Worm (Caenorhabditis elegans) whole organism, L3 larva: ENCODE measurements around the gene H38K22.6.
A peak's percentile ranks its signal among the peaks of the same experiment; 100 is the strongest.

Source experiments
- R02D3.7 ChIP-seq: fragments of 150-350 bp; optimal IDR thresholded peaks from 2 replicates; lab custom pipeline; 2014; ENCODE audit warnings: missing biosample characterization, missing genetic modification characterization
- ZK546.5 ChIP-seq: sonication (generic microtip); optimal IDR thresholded peaks from 2 replicates; lab custom pipeline; 2017; ENCODE audit warnings: missing biosample characterization, missing genetic modification characterization
- aly-2 ChIP-seq: fragments of 150-350 bp; optimal IDR thresholded peaks from 2 replicates; lab custom pipeline; 2014; ENCODE audit warnings: missing biosample characterization, missing genetic modification characterization
- ama-1 ChIP-seq: fragments of 150-350 bp; optimal IDR thresholded peaks from 2 replicates; lab custom pipeline; 2018
- ceh-16 ChIP-seq: sonication (generic microtip); optimal IDR thresholded peaks from 2 replicates; lab custom pipeline; 2017; ENCODE audit warnings: missing biosample characterization, missing genetic modification characterization
- ceh-28 ChIP-seq: fragments of 150-350 bp; optimal IDR thresholded peaks from 2 replicates; lab custom pipeline; 2014; ENCODE audit warnings: missing biosample characterization, missing genetic modification reagents, missing genetic modification characterization
- ceh-82 ChIP-seq: fragments of 150-350 bp; optimal IDR thresholded peaks from 2 replicates; lab custom pipeline; 2014; ENCODE audit warnings: missing biosample characterization, missing genetic modification characterization
- ceh-9 ChIP-seq: sonication (generic microtip); optimal IDR thresholded peaks from 2 replicates; lab custom pipeline; 2018; ENCODE audit warnings: missing biosample characterization, missing genetic modification characterization
- daf-12 ChIP-seq: fragments of 150-350 bp; optimal IDR thresholded peaks from 2 replicates; lab custom pipeline; 2014; ENCODE audit warnings: missing biosample characterization, missing genetic modification reagents, missing genetic modification characterization
- egl-27 ChIP-seq: sonication (generic microtip); optimal IDR thresholded peaks from 4 replicates; lab custom pipeline; 2017; ENCODE audit warnings: missing biosample characterization, missing genetic modification reagents, missing genetic modification characterization
- egl-5 ChIP-seq: fragments of 150-350 bp; optimal IDR thresholded peaks from 2 replicates; lab custom pipeline; 2017; ENCODE audit warnings: missing biosample characterization, missing genetic modification reagents, missing genetic modification characterization, inconsistent platforms
- elt-2 ChIP-seq: sonication (generic microtip); optimal IDR thresholded peaks from 2 replicates; lab custom pipeline; 2016; ENCODE audit warnings: missing genetic modification reagents, mild to moderate bottlenecking, missing genetic modification characterization, missing compliant biosample characterization
- elt-3 ChIP-seq, 3 experiments: fragments of 150-350 bp in 1 of 3; sonication (generic microtip) in 2 of 3; optimal IDR thresholded peaks; 2 replicates in 2 of 3; 4 replicates in 1 of 3; lab custom pipeline; 2014 to 2017; ENCODE audit warnings: missing biosample characterization in 3 of 3, missing genetic modification characterization in 3 of 3
- eor-1 ChIP-seq, 2 experiments: fragments of 150-350 bp; optimal IDR thresholded peaks; 2 replicates each; lab custom pipeline; 2014 to 2018; ENCODE audit warnings: missing biosample characterization in 2 of 2, missing genetic modification characterization in 2 of 2
- fos-1 ChIP-seq: fragments of 150-350 bp; optimal IDR thresholded peaks from 2 replicates; lab custom pipeline; 2014; ENCODE audit warnings: missing biosample characterization, missing genetic modification characterization
- hmg-11 ChIP-seq: sonication (generic microtip); optimal IDR thresholded peaks from 2 replicates; lab custom pipeline; 2016; ENCODE audit warnings: missing genetic modification characterization, missing compliant biosample characterization
- jun-1 ChIP-seq: fragments of 150-350 bp; optimal IDR thresholded peaks from 2 replicates; lab custom pipeline; 2014; ENCODE audit warnings: missing biosample characterization, missing genetic modification reagents, missing genetic modification characterization
- lin-15B ChIP-seq: fragments of 150-350 bp; optimal IDR thresholded peaks from 2 replicates; lab custom pipeline; 2014; ENCODE audit warnings: missing biosample characterization, missing genetic modification characterization
- lin-39 ChIP-seq: fragments of 150-350 bp; optimal IDR thresholded peaks from 2 replicates; lab custom pipeline; 2018; ENCODE audit warnings: missing biosample characterization, missing genetic modification reagents, missing genetic modification characterization
- mml-1 ChIP-seq: fragments of 150-350 bp; sonication (generic microtip); optimal IDR thresholded peaks from 3 replicates; lab custom pipeline; 2014; ENCODE audit warnings: missing biosample characterization, missing genetic modification characterization
- nfya-1 ChIP-seq: sonication (generic microtip); optimal IDR thresholded peaks from 2 replicates; lab custom pipeline; 2017; ENCODE audit warnings: missing genetic modification characterization, mild to moderate bottlenecking, missing compliant biosample characterization, antibody characterized with exemption, moderate library complexity; ENCODE audit not compliant: insufficient read depth
- nhr-12 ChIP-seq: fragments of 150-350 bp; optimal IDR thresholded peaks from 2 replicates; lab custom pipeline; 2014; ENCODE audit warnings: missing biosample characterization, missing genetic modification characterization
- nhr-23 ChIP-seq: fragments of 150-350 bp; optimal IDR thresholded peaks from 2 replicates; lab custom pipeline; 2014; ENCODE audit warnings: missing biosample characterization, missing genetic modification reagents, missing genetic modification characterization
- nhr-237 ChIP-seq: fragments of 150-350 bp; optimal IDR thresholded peaks from 2 replicates; lab custom pipeline; 2014; ENCODE audit warnings: missing biosample characterization, missing genetic modification characterization
- nhr-25 ChIP-seq: sonication (generic microtip); optimal IDR thresholded peaks from 2 replicates; lab custom pipeline; 2017; ENCODE audit warnings: missing biosample characterization, missing genetic modification characterization
- nhr-43 ChIP-seq: sonication (generic microtip); optimal IDR thresholded peaks from 2 replicates; lab custom pipeline; 2016; ENCODE audit warnings: mild to moderate bottlenecking, missing genetic modification characterization, missing compliant biosample characterization; ENCODE audit not compliant: poor library complexity, severe bottlenecking
- nhr-67 ChIP-seq: fragments of 150-350 bp; optimal IDR thresholded peaks from 2 replicates; lab custom pipeline; 2014; ENCODE audit warnings: missing biosample characterization, missing genetic modification characterization
- nhr-76 ChIP-seq: fragments of 150-350 bp; sonication (generic microtip); optimal IDR thresholded peaks from 5 replicates; lab custom pipeline; 2014; ENCODE audit warnings: missing biosample characterization, missing genetic modification characterization
- nhr-77 ChIP-seq: fragments of 150-350 bp; optimal IDR thresholded peaks from 2 replicates; lab custom pipeline; 2014; ENCODE audit warnings: missing biosample characterization, missing genetic modification characterization
- pha-4 ChIP-seq: fragments of 150-350 bp; optimal IDR thresholded peaks from 2 replicates; lab custom pipeline; 2014; ENCODE audit warnings: missing biosample characterization, missing genetic modification reagents, missing genetic modification characterization
- pqm-1 ChIP-seq: fragments of 150-350 bp; optimal IDR thresholded peaks from 2 replicates; lab custom pipeline; 2017; ENCODE audit warnings: missing biosample characterization, missing genetic modification characterization, inconsistent platforms
- sea-2 ChIP-seq: fragments of 150-350 bp; sonication (generic microtip); optimal IDR thresholded peaks from 4 replicates; lab custom pipeline; 2014; ENCODE audit warnings: missing biosample characterization, missing genetic modification reagents, missing genetic modification characterization
- skn-1 ChIP-seq: fragments of 150-350 bp; optimal IDR thresholded peaks from 2 replicates; lab custom pipeline; 2014; ENCODE audit warnings: missing biosample characterization, missing genetic modification characterization
- snpc-4 ChIP-seq: fragments of 150-350 bp; optimal IDR thresholded peaks from 2 replicates; lab custom pipeline; 2014; ENCODE audit warnings: missing biosample characterization, missing genetic modification characterization
- tbx-2 ChIP-seq: sonication (generic microtip); optimal IDR thresholded peaks from 2 replicates; lab custom pipeline; 2016; ENCODE audit warnings: mild to moderate bottlenecking, missing genetic modification characterization, missing compliant biosample characterization
- unc-39 ChIP-seq: sonication (generic microtip); optimal IDR thresholded peaks from 4 replicates; lab custom pipeline; 2017; ENCODE audit warnings: missing biosample characterization, missing genetic modification characterization
- unc-62 ChIP-seq: fragments of 150-350 bp; sonication (generic microtip); optimal IDR thresholded peaks from 4 replicates; lab custom pipeline; 2014; ENCODE audit warnings: missing biosample characterization, missing genetic modification reagents, missing genetic modification characterization
- zag-1 ChIP-seq: fragments of 150-350 bp; optimal IDR thresholded peaks from 2 replicates; lab custom pipeline; 2014; ENCODE audit warnings: missing biosample characterization, missing genetic modification characterization
- ztf-11 ChIP-seq: fragments of 150-350 bp; optimal IDR thresholded peaks from 2 replicates; lab custom pipeline; 2014; ENCODE audit warnings: missing biosample characterization, missing genetic modification characterization
- ztf-4 ChIP-seq: fragments of 150-350 bp; optimal IDR thresholded peaks from 2 replicates; lab custom pipeline; 2014; ENCODE audit warnings: missing biosample characterization, missing genetic modification characterization

H38K22.6 gene

ce11 chrIII:4313061-4313962, 6.9 kb upstream of the H38K22.6 start, which contains the start of the genes evl-14 and dcn-1:
evl-14 (minus strand) TSS chrIII:4313128.
dcn-1 (plus strand) TSS chrIII:4313912.
- TF ChIP-seq snpc-4 (tag; lab: Kevin White, UChicago) (no peak), ceh-16 (no peak), nhr-76 (no peak), eor-1 (tag; optimal IDR thresholded peaks at IDR 0.05; lab: Kevin White, UChicago) (no peak), nhr-25 (tag; lab: Kevin White, UChicago) (peak; percentile 88), zag-1 (no peak), skn-1 (tag; lab: Kevin White, UChicago) (peak; percentile 5), nhr-12 (tag; lab: Kevin White, UChicago) (no peak), hmg-11 (tag; lab: Kevin White, UChicago) (peak; percentile 77), nhr-23 (tag; lab: Kevin White, UChicago) (peak; percentile 74), jun-1 (tag; lab: Kevin White, UChicago) (peak; percentile 74), nhr-237 (tag; lab: Kevin White, UChicago) (no peak), elt-3 (tag; optimal IDR thresholded peaks at IDR 0.05; lab: Kevin White, UChicago) (no peak), ztf-4 (no peak), mml-1 (no peak), fos-1 (tag; lab: Kevin White, UChicago) (no peak), ceh-28 (peak; percentile 63), daf-12 (tag; lab: Kevin White, UChicago) (no peak), elt-2 (tag; lab: Kevin White, UChicago) (peak; percentile 65), unc-39 (no peak), unc-62 (GFP tag; lab: Kevin White, UChicago) (no peak), nhr-67 (tag; lab: Kevin White, UChicago) (no peak), ztf-11 (tag; lab: Kevin White, UChicago) (no peak), lin-39 (tag; lab: Kevin White, UChicago) (peak; percentile 57), ceh-82 (tag; lab: Kevin White, UChicago) (no peak), ceh-9 (no peak), ZK546.5 (no peak), sea-2 (GFP tag; lab: Kevin White, UChicago) (no peak), pha-4 (tag; lab: Kevin White, UChicago) (peak; percentile 92), ama-1 (lab: Kevin White, UChicago) (no peak), egl-5 (tag; lab: Kevin White, UChicago) (peak; percentile 80), R02D3.7 (tag; lab: Kevin White, UChicago) (no peak), aly-2 (tag; lab: Kevin White, UChicago) (no peak), pqm-1 (tag; lab: Kevin White, UChicago) (peak; percentile 37), nfya-1 (tag; lab: Kevin White, UChicago) (peak; percentile 88), lin-15B (peak; percentile 63)

DNA sequence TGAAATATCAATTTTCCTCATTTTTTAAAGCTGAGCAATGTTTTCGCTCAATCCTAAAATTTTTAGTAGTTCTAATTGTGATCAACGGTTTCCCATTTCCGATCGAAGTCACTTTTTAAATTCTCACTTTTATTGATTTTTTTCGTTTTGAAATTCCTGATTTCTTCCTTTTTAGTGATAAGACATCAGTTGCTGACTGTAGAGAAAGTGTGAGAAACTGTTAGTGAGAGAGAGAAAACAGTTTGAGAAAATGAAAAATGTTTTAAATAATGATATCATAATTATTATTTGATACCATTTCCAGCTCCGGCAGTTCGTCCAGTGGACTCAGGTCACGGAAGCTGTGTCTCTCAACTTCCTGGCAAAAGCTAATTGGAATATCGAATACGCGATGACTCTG, 5.7 kb upstream of the H38K22.6 start:
- TF ChIP-seq mml-1 (no peak), elt-2 (tag; lab: Kevin White, UChicago) (peak; percentile 51), sea-2 (GFP tag; lab: Kevin White, UChicago) (no peak), ceh-28 (peak; percentile 16), egl-27 (no peak)

DNA sequence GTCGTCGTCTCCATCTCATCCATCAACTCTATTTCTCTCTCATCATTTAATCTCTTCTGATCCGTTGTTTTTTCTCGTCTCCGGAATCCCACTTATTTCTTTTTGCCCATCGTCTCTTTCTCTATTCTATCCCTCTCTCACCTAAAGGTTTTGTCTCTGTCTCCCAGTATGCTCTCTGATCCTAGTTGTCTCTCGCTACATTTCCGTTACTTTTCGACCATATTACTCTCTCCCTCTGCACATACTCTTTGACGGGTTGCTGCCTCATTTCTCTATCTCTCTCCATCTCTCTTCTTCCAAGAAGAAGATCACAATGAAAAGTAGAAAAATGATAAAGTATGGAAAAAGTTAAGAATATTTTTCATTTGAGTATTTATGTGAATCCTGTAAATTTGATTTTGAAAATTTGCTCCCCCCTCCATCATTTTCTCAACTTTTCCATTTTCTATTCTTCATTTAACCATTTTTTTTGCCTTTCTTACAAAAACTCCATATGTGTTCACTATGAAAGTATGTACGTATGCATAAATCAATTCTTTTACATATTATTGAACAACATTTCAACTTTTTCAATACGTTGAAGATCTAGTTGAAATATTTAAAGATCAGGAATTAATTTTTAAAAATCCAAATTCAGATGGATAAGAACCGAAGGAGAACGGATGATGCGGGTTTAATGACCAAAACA, 3.0 kb upstream of the H38K22.6 start, which contains the start of gene tag-131:
tag-131 (plus strand) TSS at position 638 of the 688 bp plus-strand sequence.
- TF ChIP-seq jun-1 (tag; lab: Kevin White, UChicago) (no peak), mml-1 (no peak), nhr-43 (tag; lab: Kevin White, UChicago) (no peak), unc-62 (GFP tag; lab: Kevin White, UChicago) (no peak), ceh-82 (tag; lab: Kevin White, UChicago) (no peak), nfya-1 (tag; lab: Kevin White, UChicago) (peak; percentile 20), hmg-11 (tag; lab: Kevin White, UChicago) (no peak), ceh-28 (peak; percentile 39), tbx-2 (tag; lab: Kevin White, UChicago) (no peak), nhr-23 (tag; lab: Kevin White, UChicago) (peak; percentile 68), nhr-77 (tag; lab: Kevin White, UChicago) (no peak), zag-1 (no peak)
